Worm (Caenorhabditis elegans): ENCODE measurements around the gene Y38H8A.12.
A peak's percentile ranks its signal among the peaks of the same experiment; 100 is the strongest.
"Not testable (repeated sequence)": the region's sequence is repeated elsewhere in the genome, so short reads cannot be mapped to it uniquely, and the experiment has no call there.

Gene Y38H8A.12

ce11 chrIV:13455200-13455599, 5.6 kb downstream of the Y38H8A.12 start, which contains the start of gene Y38H8A.7:
Gene Y38H8A.7 (plus strand): TSS chrIV:13455500.
- TF ChIP-seq sptf-1 (tag; optimal IDR thresholded peaks at IDR 0.05); unc-120 (tag; optimal IDR thresholded peaks at IDR 0.05; ENCODE audit: poor library complexity, severe bottlenecking); mab-5 (tag; optimal IDR thresholded peaks at IDR 0.05): not testable (repeated sequence)

ce11 chrIV:13454698-13455097, 6.1 kb downstream of the Y38H8A.12 start, which contains the start of gene uso-1:
Gene uso-1 (minus strand): TSS chrIV:13454798.
- TF ChIP-seq mab-5 (tag; optimal IDR thresholded peaks at IDR 0.05) (no peak), unc-120 (tag; optimal IDR thresholded peaks at IDR 0.05; ENCODE audit: poor library complexity, severe bottlenecking) (no peak), nhr-76 (tag; optimal IDR thresholded peaks at IDR 0.05) (no peak), ceh-43 (GFP tag; optimal IDR thresholded peaks at IDR 0.05) (no peak), ceh-83 (GFP tag; optimal IDR thresholded peaks at IDR 0.05) (no peak), elt-3 (tag; optimal IDR thresholded peaks at IDR 0.05) (no peak), lin-13 (tag; optimal IDR thresholded peaks at IDR 0.05) (no peak), mls-2 (tag; optimal IDR thresholded peaks at IDR 0.05) (no peak)

ce11 chrIV:13453509-13453908, 7.3 kb downstream of the Y38H8A.12 start:
- TF ChIP-seq elt-3 (tag; optimal IDR thresholded peaks at IDR 0.05) (no peak), mep-1 (tag; optimal IDR thresholded peaks at IDR 0.05) (peak; percentile 54)

- TF ChIP-seq sem-2 (GFP tag; optimal IDR thresholded peaks at IDR 0.05) (no peak), elt-3 (tag; optimal IDR thresholded peaks at IDR 0.05) (no peak), unc-62 (GFP tag; optimal IDR thresholded peaks at IDR 0.05) (no peak), zip-8 (tag; optimal IDR thresholded peaks at IDR 0.05) (no peak), cnd-1 (tag; optimal IDR thresholded peaks at IDR 0.05) (no peak)
Measured at ce11 chrIV:13450740-13451139, 10.0 kb downstream of the Y38H8A.12 start.

- no peak for TF ChIP-seq unc-39 (tag; optimal IDR thresholded peaks at IDR 0.05)
- no peak for TF ChIP-seq blmp-1 (tag; optimal IDR thresholded peaks at IDR 0.05)
- no peak for TF ChIP-seq nhr-2 (tag; optimal IDR thresholded peaks at IDR 0.05)
- TF ChIP-seq drap-1 (GFP tag; optimal IDR thresholded peaks at IDR 0.05) = no peak
- TF ChIP-seq hlh-1 (tag; optimal IDR thresholded peaks at IDR 0.05) = no peak
- no peak for TF ChIP-seq nhr-76 (tag; optimal IDR thresholded peaks at IDR 0.05)
- TF ChIP-seq tbx-8 (GFP tag; optimal IDR thresholded peaks at IDR 0.05) = no peak
- no peak for TF ChIP-seq ceh-39 (tag; optimal IDR thresholded peaks at IDR 0.05)
- TF ChIP-seq nhr-237 (tag; optimal IDR thresholded peaks at IDR 0.05) = no peak
- no peak for TF ChIP-seq lin-32 (GFP tag; optimal IDR thresholded peaks at IDR 0.05)
Measured at ce11 chrIV:13445275-13445674, 15.5 kb downstream of the Y38H8A.12 start, which contains the start of gene mam-3. Gene mam-3 (minus strand): TSS chrIV:13445375.

- TF ChIP-seq zip-8 (tag; optimal IDR thresholded peaks at IDR 0.05) = peak; percentile 90
Measured at ce11 chrIV:13441715-13442114, 19.1 kb downstream of the Y38H8A.12 start.

ce11 chrIV:13433904-13434303, 26.9 kb downstream of the Y38H8A.12 start, which contains the start of gene K09B11.5:
Gene K09B11.5 (minus strand): TSS chrIV:13434004.
- not testable (repeated sequence) for TF ChIP-seq tbx-8 (GFP tag; optimal IDR thresholded peaks at IDR 0.05); mab-5 (tag; optimal IDR thresholded peaks at IDR 0.05); flh-1 (GFP tag; optimal IDR thresholded peaks at IDR 0.05)

- TF ChIP-seq blmp-1 (tag; optimal IDR thresholded peaks at IDR 0.05) (no peak), nhr-76 (tag; optimal IDR thresholded peaks at IDR 0.05) (no peak), elt-3 (tag; optimal IDR thresholded peaks at IDR 0.05) (no peak), ceh-43 (GFP tag; optimal IDR thresholded peaks at IDR 0.05) (no peak), ceh-83 (GFP tag; optimal IDR thresholded peaks at IDR 0.05) (no peak), ceh-39 (tag; optimal IDR thresholded peaks at IDR 0.05) (no peak), hlh-1 (tag; optimal IDR thresholded peaks at IDR 0.05) (no peak), lsy-2 (tag; optimal IDR thresholded peaks at IDR 0.05) (no peak), ces-1 (GFP tag; optimal IDR thresholded peaks at IDR 0.05) (no peak), M03D4.4 (tag; optimal IDR thresholded peaks at IDR 0.05) (no peak), tbx-8 (GFP tag; optimal IDR thresholded peaks at IDR 0.05) (no peak), ham-2 (GFP tag; optimal IDR thresholded peaks at IDR 0.05) (no peak), snpc-4 (tag; optimal IDR thresholded peaks at IDR 0.05) (no peak), drap-1 (GFP tag; optimal IDR thresholded peaks at IDR 0.05) (no peak)
Measured at ce11 chrIV:13429240-13429639, 31.5 kb downstream of the Y38H8A.12 start, which contains the start of gene K09B11.4. Gene K09B11.4 (plus strand): TSS chrIV:13429540.
